Fruit fly (Drosophila melanogaster): ENCODE measurements around the gene pasi1.

Gene pasi1

dm6 chr3R:17805092-17805491, 10.2 kb downstream of the pasi1 start, which contains the start of gene Nnk:
Gene Nnk (minus strand): TSS chr3R:17805249.
- TF ChIP-seq crp (GFP tag; optimal IDR thresholded peaks at IDR 0.05) (peak; percentile 29 to 81), bigmax (GFP tag; optimal IDR thresholded peaks at IDR 0.05) (no peak), CG31224 (GFP tag; IDR thresholded peaks at IDR 0.05) (no peak), Fer2 (tag; optimal IDR thresholded peaks at IDR 0.05) (no peak), Myb (GFP tag; optimal IDR thresholded peaks at IDR 0.05) (peak; percentile 48), pfk (GFP tag; optimal IDR thresholded peaks at IDR 0.05) (no peak), Xrp1 (GFP tag; IDR thresholded peaks at IDR 0.05) (no peak), Lhr (GFP tag; optimal IDR thresholded peaks at IDR 0.05) (peak; percentile 12), unc-4 (GFP tag; IDR thresholded peaks at IDR 0.05; ENCODE audit: partially characterized antibody) (no peak), CG7786 (GFP tag; optimal IDR thresholded peaks at IDR 0.05) (no peak), so (GFP tag; IDR thresholded peaks at IDR 0.05) (no peak), slp2 (GFP tag; optimal IDR thresholded peaks at IDR 0.05) (no peak), CG17385 (GFP tag; optimal IDR thresholded peaks at IDR 0.05) (peak; percentile 94), Sin3A (optimal IDR thresholded peaks at IDR 0.05) (peak; percentile 10), E2f1 (GFP tag; IDR thresholded peaks at IDR 0.05) (peak; percentile 66), CG6854 (GFP tag; optimal IDR thresholded peaks at IDR 0.05) (no peak), sd (tag; optimal IDR thresholded peaks at IDR 0.05) (peak; percentile 85), CTCF (GFP tag; optimal IDR thresholded peaks at IDR 0.05) (peak; percentile 34), slou (GFP tag; optimal IDR thresholded peaks at IDR 0.05) (no peak), phol (tag; optimal IDR thresholded peaks at IDR 0.05) (peak; percentile 63), CG31388 (GFP tag; optimal IDR thresholded peaks at IDR 0.05) (no peak), MBD-R2 (GFP tag; IDR thresholded peaks at IDR 0.05) (peak; percentile 88), CG11085 (GFP tag; IDR thresholded peaks at IDR 0.05) (no peak), pros (GFP tag; optimal IDR thresholded peaks at IDR 0.05) (no peak), CG2889 (GFP tag; IDR thresholded peaks at IDR 0.05) (no peak), bcd (GFP tag; optimal IDR thresholded peaks at IDR 0.05) (no peak), sug (tag; optimal IDR thresholded peaks at IDR 0.05) (no peak), Hey (tag; optimal IDR thresholded peaks at IDR 0.05) (no peak), Dll (GFP tag; IDR thresholded peaks at IDR 0.05; ENCODE audit: partially characterized antibody) (no peak), nom (GFP tag; optimal IDR thresholded peaks at IDR 0.05) (no peak), CG12071 (GFP tag; optimal IDR thresholded peaks at IDR 0.05) (no peak), gce (GFP tag; IDR thresholded peaks at IDR 0.05) (no peak), ash1 (GFP tag; optimal IDR thresholded peaks at IDR 0.05) (no peak), Med (GFP tag) (peak; percentile 76), CG5180 (GFP tag; optimal IDR thresholded peaks at IDR 0.05) (no peak), Hr51 (GFP tag; optimal IDR thresholded peaks at IDR 0.05) (no peak), CG7928 (GFP tag; optimal IDR thresholded peaks at IDR 0.05) (no peak), CG2202 (tag; optimal IDR thresholded peaks at IDR 0.05) (no peak), CG15514 (GFP tag; optimal IDR thresholded peaks at IDR 0.05) (peak; percentile 56), run (tag; optimal IDR thresholded peaks at IDR 0.05) (no peak), HmgZ (tag; optimal IDR thresholded peaks at IDR 0.05) (peak; percentile 7), CG18011 (GFP tag; optimal IDR thresholded peaks at IDR 0.05) (no peak), sob (GFP tag; IDR thresholded peaks at IDR 0.05) (no peak), CG9215 (GFP tag; IDR thresholded peaks at IDR 0.05) (no peak), Elba2 (GFP tag; optimal IDR thresholded peaks at IDR 0.05) (peak; percentile 69), Nf-YA (GFP tag; IDR thresholded peaks at IDR 0.05) (no peak), CG2712 (tag; optimal IDR thresholded peaks at IDR 0.05) (no peak), pzg (GFP tag; optimal IDR thresholded peaks at IDR 0.05) (peak; percentile 75), CG10267 (tag; optimal IDR thresholded peaks at IDR 0.05) (peak; percentile 30), E2f2 (GFP tag; IDR thresholded peaks at IDR 0.05) (peak; percentile 97), CG9727 (GFP tag; optimal IDR thresholded peaks at IDR 0.05) (no peak), CG8944 (GFP tag; optimal IDR thresholded peaks at IDR 0.05) (no peak)

All from whole organism, embryonic.